Comparison of ENCODE assay signal across 4 worm cellular contexts in the genomic region with DNA sequence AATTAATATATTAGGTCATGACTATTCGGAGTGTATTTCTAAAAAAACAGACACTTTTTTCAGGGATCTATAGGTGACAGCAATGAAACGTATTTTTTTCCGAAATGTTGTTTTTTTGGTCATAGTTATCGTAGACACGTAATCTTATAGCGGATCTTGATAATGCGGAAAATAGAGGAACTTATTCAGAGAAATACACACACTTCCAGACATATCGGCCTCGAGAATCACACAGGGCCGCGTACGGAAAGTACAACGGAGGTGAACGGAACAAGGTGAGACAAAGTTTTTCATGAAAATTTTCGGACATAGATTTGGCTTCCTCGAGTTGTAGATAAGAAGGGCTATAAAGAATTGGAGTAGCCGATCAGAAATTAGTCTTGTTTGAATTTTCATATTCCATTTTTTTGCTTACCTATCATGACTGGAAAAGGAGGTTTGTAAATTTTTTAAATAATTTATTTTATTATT.
TF ChIP-seq lines count a peak whose summit lies in the region.

Gene nhr-155 (plus strand): TSS at position 421 of the 471 bp plus-strand sequence.

TF ChIP-seq in whole organism, L1 larva, 84 proteins besides CTCF, POLR2A, EP300 and RAD21:
- no peak for TF ChIP-seq lir-3 (tag; optimal IDR thresholded peaks at IDR 0.05; lab: Kevin White, UChicago; ENCODE audit: poor library complexity)
- TF ChIP-seq nhr-85 (tag; lab: Kevin White, UChicago) = peak; percentile 20
- TF ChIP-seq lin-15B (tag; optimal IDR thresholded peaks at IDR 0.05; lab: Kevin White, UChicago) = no peak
- TF ChIP-seq sox-4 (tag; optimal IDR thresholded peaks at IDR 0.05; lab: Kevin White, UChicago) = no peak
- no peak for TF ChIP-seq efl-3 (GFP tag; optimal IDR thresholded peaks at IDR 0.05; lab: Kevin White, UChicago)
- TF ChIP-seq alr-1 (tag; optimal IDR thresholded peaks at IDR 0.05; lab: Kevin White, UChicago; ENCODE audit: borderline replicate concordance) = no peak
- TF ChIP-seq Y116A8C.19 (tag; optimal IDR thresholded peaks at IDR 0.05; lab: Kevin White, UChicago; ENCODE audit: borderline replicate concordance) = no peak

TF ChIP-seq in whole organism, L2 larva, 48 proteins besides CTCF, POLR2A, EP300 and RAD21:
- TF ChIP-seq ceh-16 (tag; optimal IDR thresholded peaks at IDR 0.05; lab: Kevin White, UChicago) = peak; percentile 30
- no peak for TF ChIP-seq mab-5 (tag; optimal IDR thresholded peaks at IDR 0.05; lab: Kevin White, UChicago)
- TF ChIP-seq dmd-4 (tag; optimal IDR thresholded peaks at IDR 0.05; lab: Kevin White, UChicago) = no peak
- TF ChIP-seq sma-9 (GFP tag; optimal IDR thresholded peaks at IDR 0.05; lab: Kevin White, UChicago) = peak; percentile 81
- TF ChIP-seq sma-9 (tag; optimal IDR thresholded peaks at IDR 0.05; lab: Kevin White, UChicago) = no peak
- peak; percentile 95 for TF ChIP-seq elt-1 (tag; optimal IDR thresholded peaks at IDR 0.05; lab: Kevin White, UChicago)
- TF ChIP-seq nhr-23 (tag; optimal IDR thresholded peaks at IDR 0.05; lab: Kevin White, UChicago) = peak; percentile 26

TF ChIP-seq in whole organism, L3 larva, 47 proteins besides CTCF, POLR2A, EP300 and RAD21:
- TF ChIP-seq nhr-28 (tag; optimal IDR thresholded peaks at IDR 0.05; lab: Kevin White, UChicago) (no peak), ztf-4 (tag; optimal IDR thresholded peaks at IDR 0.05; lab: Kevin White, UChicago) (no peak), nhr-43 (tag; optimal IDR thresholded peaks at IDR 0.05; lab: Kevin White, UChicago; ENCODE audit: poor library complexity, severe bottlenecking) (peak; percentile 67), fkh-2 (tag; optimal IDR thresholded peaks at IDR 0.05; lab: Kevin White, UChicago) (no peak), ceh-9 (tag; optimal IDR thresholded peaks at IDR 0.05; lab: Kevin White, UChicago) (no peak), nhr-23 (tag; optimal IDR thresholded peaks at IDR 0.05; lab: Kevin White, UChicago) (peak; percentile 87), nhr-25 (tag; optimal IDR thresholded peaks at IDR 0.05; lab: Kevin White, UChicago) (peak; percentile 32), elt-1 (tag; optimal IDR thresholded peaks at IDR 0.05; lab: Kevin White, UChicago) (peak; percentile 95)
TF ChIP-seq in whole organism, L3 larva: peak in this region for 4.

TF ChIP-seq in whole organism, mixed stage, embryonic, 35 proteins besides CTCF, POLR2A, EP300 and RAD21:
- TF ChIP-seq cnd-1 (tag; optimal IDR thresholded peaks at IDR 0.05; lab: Kevin White, UChicago) = no peak
- TF ChIP-seq bed-3 (GFP tag; optimal IDR thresholded peaks at IDR 0.05; lab: Kevin White, UChicago) = no peak
- TF ChIP-seq M03D4.4 (tag; optimal IDR thresholded peaks at IDR 0.05; lab: Kevin White, UChicago) = no peak
- peak; percentile 77 for TF ChIP-seq elt-1 (tag; optimal IDR thresholded peaks at IDR 0.05; lab: Kevin White, UChicago; ENCODE audit: borderline replicate concordance, insufficient read depth)
- no peak for TF ChIP-seq sptf-1 (tag; optimal IDR thresholded peaks at IDR 0.05; lab: Kevin White, UChicago)
